Fruit fly (Drosophila melanogaster) whole organism, prepupa: ENCODE results near the gene CG17329.

Experiments used
- Blimp-1 ChIP-seq: fragments of 200-800 bp; sonication (Bioruptor generic); optimal IDR thresholded peaks from 3 replicates; lab custom pipeline; 2017; ENCODE audit warnings: missing biosample characterization, missing genetic modification characterization, mild to moderate bottlenecking, moderate library complexity, missing genetic modification reagents
- CG10631 ChIP-seq: fragments of 200-800 bp; sonication (Bioruptor generic); optimal IDR thresholded peaks from 2 replicates; lab custom pipeline; 2016; ENCODE audit warnings: missing biosample characterization, missing genetic modification characterization
- CG10669 ChIP-seq: fragments of 200-800 bp; sonication (Bioruptor generic); optimal IDR thresholded peaks from 3 replicates; lab custom pipeline; 2018; ENCODE audit warnings: missing biosample characterization, mild to moderate bottlenecking, missing genetic modification characterization, moderate library complexity
- CG11762 ChIP-seq: fragments of 200-800 bp; sonication (Bioruptor generic); optimal IDR thresholded peaks from 3 replicates; lab custom pipeline; 2016; ENCODE audit warnings: missing biosample characterization, missing genetic modification characterization; ENCODE audit not compliant: insufficient read depth
- CG11902 ChIP-seq: fragments of 200-800 bp; sonication (Bioruptor generic); optimal IDR thresholded peaks from 3 replicates; lab custom pipeline; 2016; ENCODE audit warnings: missing biosample characterization, missing genetic modification characterization
- CG15336 ChIP-seq: fragments of 200-800 bp; sonication (Bioruptor generic); IDR thresholded peaks from 2 replicates; pipeline ENCODE4 v1.3.6; 2022; ENCODE audit warnings: missing biosample characterization, missing genetic modification characterization
- CG1621 ChIP-seq: fragments of 200-800 bp; sonication (Bioruptor generic); optimal IDR thresholded peaks from 3 replicates; lab custom pipeline; 2018; ENCODE audit warnings: missing biosample characterization, mild to moderate bottlenecking, missing genetic modification characterization
- CG16779 ChIP-seq: fragments of 200-800 bp; sonication (Bioruptor generic); optimal IDR thresholded peaks from 3 replicates; lab custom pipeline; 2017; ENCODE audit warnings: missing biosample characterization, mild to moderate bottlenecking, missing genetic modification characterization
- CG3032 ChIP-seq: fragments of 200-800 bp; optimal IDR thresholded peaks from 2 replicates; lab custom pipeline; 2019; ENCODE audit warnings: missing biosample characterization, mild to moderate bottlenecking, missing genetic modification characterization, moderate library complexity
- CG31627 ChIP-seq: fragments of 200-800 bp; sonication (Bioruptor generic); optimal IDR thresholded peaks from 3 replicates; lab custom pipeline; 2016; ENCODE audit warnings: missing biosample characterization, missing genetic modification characterization
- CG34406 ChIP-seq: fragments of 200-800 bp; sonication (Bioruptor generic); optimal IDR thresholded peaks from 3 replicates; lab custom pipeline; 2016; ENCODE audit warnings: missing biosample characterization, missing genetic modification characterization
- CG3919 ChIP-seq: fragments of 200-800 bp; sonication (Bioruptor generic); optimal IDR thresholded peaks from 3 replicates; lab custom pipeline; 2016; ENCODE audit warnings: missing biosample characterization, missing genetic modification characterization
- CG4318 ChIP-seq: fragments of 200-800 bp; sonication (Bioruptor generic); optimal IDR thresholded peaks from 3 replicates; lab custom pipeline; 2017; ENCODE audit warnings: missing biosample characterization, mild to moderate bottlenecking, missing genetic modification characterization
- CG6163 ChIP-seq: fragments of 200-800 bp; sonication (Bioruptor generic); IDR thresholded peaks from 3 replicates; pipeline ENCODE4 v1.3.6; 2022; ENCODE audit warnings: missing biosample characterization, missing genetic modification characterization
- CG6276 ChIP-seq: fragments of 200-800 bp; sonication (Bioruptor generic); optimal IDR thresholded peaks from 2 replicates; lab custom pipeline; 2017; ENCODE audit warnings: missing biosample characterization, mild to moderate bottlenecking, missing genetic modification characterization
- CG6808 ChIP-seq: fragments of 200-800 bp; sonication (Bioruptor generic); optimal IDR thresholded peaks from 3 replicates; lab custom pipeline; 2017; ENCODE audit warnings: missing biosample characterization, missing genetic modification characterization, mild to moderate bottlenecking, moderate library complexity, missing genetic modification reagents
- CG7368 ChIP-seq: fragments of 200-800 bp; sonication (Bioruptor generic); optimal IDR thresholded peaks from 3 replicates; lab custom pipeline; 2016; ENCODE audit warnings: missing biosample characterization, missing genetic modification characterization
- CG8119 ChIP-seq: fragments of 200-800 bp; sonication (Bioruptor generic); IDR thresholded peaks from 3 replicates; pipeline ENCODE4 v1.3.6; 2022; ENCODE audit warnings: missing biosample characterization, missing genetic modification characterization
- CG8319 ChIP-seq: fragments of 200-800 bp; sonication (Bioruptor generic); optimal IDR thresholded peaks from 3 replicates; lab custom pipeline; 2016; ENCODE audit warnings: missing biosample characterization, missing genetic modification characterization
- CG9139 ChIP-seq: fragments of 200-800 bp; sonication (Bioruptor generic); optimal IDR thresholded peaks from 3 replicates; lab custom pipeline; 2017; ENCODE audit warnings: missing biosample characterization, mild to moderate bottlenecking, missing genetic modification characterization
- Eip75B ChIP-seq: fragments of 200-800 bp; sonication (Bioruptor generic); optimal IDR thresholded peaks from 3 replicates; lab custom pipeline; 2016; ENCODE audit warnings: missing biosample characterization, missing genetic modification characterization
- Eip78C ChIP-seq: fragments of 200-800 bp; sonication (Bioruptor generic); peaks from one replicate; lab custom pipeline; 2016; ENCODE audit warnings: missing biosample characterization, missing genetic modification characterization
- Eip93F ChIP-seq: fragments of 200-800 bp; sonication (Bioruptor generic); optimal IDR thresholded peaks from 2 replicates; lab custom pipeline; 2016; ENCODE audit warnings: missing biosample characterization, mild to moderate bottlenecking, missing genetic modification characterization
- Ets21C ChIP-seq: fragments of 200-800 bp; sonication (Bioruptor generic); optimal IDR thresholded peaks from 3 replicates; lab custom pipeline; 2016; ENCODE audit warnings: missing biosample characterization, missing genetic modification characterization
- Ets96B ChIP-seq: fragments of 200-800 bp; optimal IDR thresholded peaks from 2 replicates; lab custom pipeline; 2019; ENCODE audit warnings: missing biosample characterization, mild to moderate bottlenecking, missing genetic modification characterization, moderate library complexity
- Hr38 ChIP-seq: sonication (Bioruptor generic); optimal IDR thresholded peaks from 2 replicates; lab custom pipeline; 2016; ENCODE audit warnings: missing biosample characterization, missing genetic modification characterization
- Hr39 ChIP-seq: fragments of 200-800 bp; sonication (Bioruptor generic); optimal IDR thresholded peaks from 2 replicates; lab custom pipeline; 2016; ENCODE audit warnings: missing biosample characterization, missing genetic modification characterization
- Lpt ChIP-seq: fragments of 200-800 bp; sonication (Bioruptor generic); optimal IDR thresholded peaks from 3 replicates; lab custom pipeline; 2016; ENCODE audit warnings: missing biosample characterization, missing genetic modification characterization
- Met ChIP-seq: fragments of 200-800 bp; sonication (Bioruptor generic); optimal IDR thresholded peaks from 3 replicates; lab custom pipeline; 2016; ENCODE audit warnings: missing biosample characterization, missing genetic modification characterization
- OdsH ChIP-seq: fragments of 200-800 bp; sonication (Bioruptor generic); optimal IDR thresholded peaks from 3 replicates; lab custom pipeline; 2016; ENCODE audit warnings: missing biosample characterization, missing genetic modification characterization
- Smox ChIP-seq: fragments of 200-800 bp; sonication (Bioruptor generic); optimal IDR thresholded peaks from 3 replicates; lab custom pipeline; 2016; ENCODE audit warnings: missing biosample characterization, missing genetic modification characterization
- Sox102F ChIP-seq: fragments of 200-800 bp; sonication (Bioruptor generic); optimal IDR thresholded peaks from 2 replicates; lab custom pipeline; 2016; ENCODE audit warnings: missing biosample characterization, mild to moderate bottlenecking, missing genetic modification characterization
- Sox14 ChIP-seq: fragments of 200-800 bp; sonication (Bioruptor generic); optimal IDR thresholded peaks from 3 replicates; lab custom pipeline; 2016; ENCODE audit warnings: missing biosample characterization, missing genetic modification characterization
- Sox15 ChIP-seq: fragments of 200-800 bp; sonication (Bioruptor generic); optimal IDR thresholded peaks from 3 replicates; lab custom pipeline; 2016; ENCODE audit warnings: missing biosample characterization, missing genetic modification characterization
- achi ChIP-seq: fragments of 200-800 bp; sonication (Bioruptor generic); optimal IDR thresholded peaks from 3 replicates; lab custom pipeline; 2016; ENCODE audit warnings: missing biosample characterization, missing genetic modification characterization
- acj6 ChIP-seq: fragments of 200-800 bp; sonication (Bioruptor generic); optimal IDR thresholded peaks from 3 replicates; lab custom pipeline; 2016; ENCODE audit warnings: missing biosample characterization, missing genetic modification characterization
- cyc ChIP-seq: fragments of 200-800 bp; sonication (Bioruptor generic); optimal IDR thresholded peaks from 3 replicates; lab custom pipeline; 2016; ENCODE audit warnings: missing biosample characterization, missing genetic modification characterization
- dac ChIP-seq: fragments of 200-800 bp; sonication (Bioruptor generic); optimal IDR thresholded peaks from 2 replicates; lab custom pipeline; 2017; ENCODE audit warnings: missing biosample characterization, mild to moderate bottlenecking, missing genetic modification characterization
- esn ChIP-seq: fragments of 200-800 bp; sonication (Bioruptor generic); optimal IDR thresholded peaks from 2 replicates; lab custom pipeline; 2016; ENCODE audit warnings: missing biosample characterization, mild to moderate bottlenecking, missing genetic modification characterization, moderate library complexity
- fd85E ChIP-seq: fragments of 200-800 bp; sonication (Bioruptor generic); optimal IDR thresholded peaks from 3 replicates; lab custom pipeline; 2016; ENCODE audit warnings: missing biosample characterization, missing genetic modification characterization
- fkh ChIP-seq: fragments of 200-800 bp; sonication (Bioruptor generic); optimal IDR thresholded peaks from 3 replicates; lab custom pipeline; 2017; ENCODE audit warnings: missing biosample characterization, mild to moderate bottlenecking, missing genetic modification characterization, moderate library complexity
- net ChIP-seq: fragments of 200-800 bp; sonication (Bioruptor generic); optimal IDR thresholded peaks from 3 replicates; lab custom pipeline; 2016; ENCODE audit warnings: missing biosample characterization, missing genetic modification characterization
- pdm3 ChIP-seq: fragments of 200-800 bp; sonication (Bioruptor generic); optimal IDR thresholded peaks from 3 replicates; lab custom pipeline; 2016; ENCODE audit warnings: missing biosample characterization, missing genetic modification characterization
- salr ChIP-seq, 2 experiments: fragments of 200-800 bp; sonication (Bioruptor generic); optimal IDR thresholded peaks; 3 replicates each; lab custom pipeline; 2016 to 2018; ENCODE audit warnings: missing biosample characterization in 2 of 2, missing genetic modification characterization in 2 of 2, mild to moderate bottlenecking in 1 of 2
- svp ChIP-seq: fragments of 200-800 bp; sonication (Bioruptor generic); peaks from one replicate; lab custom pipeline; 2016; ENCODE audit warnings: missing biosample characterization, missing genetic modification characterization
- topi ChIP-seq: fragments of 200-800 bp; sonication (Bioruptor generic); optimal IDR thresholded peaks from 3 replicates; lab custom pipeline; 2016; ENCODE audit warnings: missing biosample characterization, missing genetic modification characterization
- vri ChIP-seq: fragments of 200-800 bp; sonication (Bioruptor generic); optimal IDR thresholded peaks from 3 replicates; lab custom pipeline; 2016; ENCODE audit warnings: missing biosample characterization, mild to moderate bottlenecking, missing genetic modification characterization

Gene CG17329

dm6 chr2L:16285692-16286359 is 5.3 kb upstream of the CG17329 start (continued):
- peak; percentile 69 for TF ChIP-seq CG6808 (GFP tag; lab: Kevin White, UChicago)
- peak; percentile 94 for TF ChIP-seq Hr39 (GFP tag; lab: Kevin White, UChicago)
- TF ChIP-seq Smox (GFP tag; lab: Kevin White, UChicago) = peak; percentile 91
- no peak for TF ChIP-seq fd85E
- TF ChIP-seq CG4318 = peak; percentile 63
- peak; percentile 83 for TF ChIP-seq CG1621 (tag; lab: Kevin White, UChicago)
- TF ChIP-seq CG3032 (tag; lab: Kevin White, UChicago) = peak; percentile 87
- TF ChIP-seq Sox14 (GFP tag; lab: Kevin White, UChicago) = peak; percentile 91
- TF ChIP-seq CG31627 (GFP tag; lab: Kevin White, UChicago) = peak; percentile 94
- peak; percentile 91 for TF ChIP-seq OdsH
- peak; percentile 88 for TF ChIP-seq acj6 (GFP tag; lab: Kevin White, UChicago)
- peak; percentile 86 for TF ChIP-seq net (GFP tag; lab: Kevin White, UChicago)
- TF ChIP-seq Eip93F (GFP tag; lab: Kevin White, UChicago) = peak; percentile 82
- TF ChIP-seq svp (GFP tag; lab: Kevin White, UChicago) = peak; percentile 95
- TF ChIP-seq CG15336 (GFP tag; lab: Robert Waterston, UW) = no peak
- peak; percentile 84 for TF ChIP-seq CG11762
- peak; percentile 85 for TF ChIP-seq vri (GFP tag; lab: Kevin White, UChicago)
- peak; percentile 87 for TF ChIP-seq CG10669 (GFP tag; lab: Kevin White, UChicago)

- TF ChIP-seq Sox14 (GFP tag; lab: Kevin White, UChicago) (peak; percentile 81), salr (GFP tag; optimal IDR thresholded peaks at IDR 0.05; lab: Kevin White, UChicago) (peak; percentile 46 to 79), Met (peak; percentile 68), Sox15 (GFP tag; lab: Kevin White, UChicago) (peak; percentile 13), CG3032 (tag; lab: Kevin White, UChicago) (peak; percentile 67), CG11902 (peak; percentile 27), svp (GFP tag; lab: Kevin White, UChicago) (peak; percentile 84), Smox (GFP tag; lab: Kevin White, UChicago) (peak; percentile 53), CG10631 (peak; percentile 81), Sox102F (GFP tag; lab: Kevin White, UChicago) (peak; percentile 65), Eip75B (peak; percentile 63), fd85E (no peak), Lpt (GFP tag; lab: Kevin White, UChicago) (peak; percentile 53), Ets21C (GFP tag; lab: Kevin White, UChicago) (peak; percentile 46), fkh (GFP tag; lab: Kevin White, UChicago) (peak; percentile 57), CG6808 (GFP tag; lab: Kevin White, UChicago) (peak; percentile 58), Blimp-1 (GFP tag; lab: Kevin White, UChicago) (no peak), CG8319 (peak; percentile 51), achi (GFP tag; lab: Kevin White, UChicago) (peak; percentile 84), cyc (GFP tag; lab: Kevin White, UChicago) (peak; percentile 45), CG8119 (no peak), Hr38 (GFP tag; lab: Kevin White, UChicago) (peak; percentile 14), OdsH (peak; percentile 67), CG3919 (peak; percentile 77), CG6163 (GFP tag; lab: Robert Waterston, UW) (no peak), CG6276 (GFP tag; lab: Kevin White, UChicago) (peak; percentile 83), Ets96B (tag; lab: Kevin White, UChicago) (peak; percentile 75), Eip78C (GFP tag; lab: Kevin White, UChicago) (peak; percentile 92), vri (GFP tag; lab: Kevin White, UChicago) (peak; percentile 48), topi (peak; percentile 66), esn (peak; percentile 62), pdm3 (GFP tag; lab: Kevin White, UChicago) (peak; percentile 79), dac (GFP tag; lab: Kevin White, UChicago) (peak; percentile 49), CG16779 (peak; percentile 57), CG7368 (peak; percentile 17), CG9139 (peak; percentile 63), CG34406 (GFP tag; lab: Kevin White, UChicago) (peak; percentile 65), acj6 (GFP tag; lab: Kevin White, UChicago) (peak; percentile 72)
Measured at dm6 chr2L:16286360-16287005, 4.6 kb upstream of the CG17329 start.
